Fruit fly (Drosophila melanogaster): ENCODE data around the gene CG12883.

DNA sequence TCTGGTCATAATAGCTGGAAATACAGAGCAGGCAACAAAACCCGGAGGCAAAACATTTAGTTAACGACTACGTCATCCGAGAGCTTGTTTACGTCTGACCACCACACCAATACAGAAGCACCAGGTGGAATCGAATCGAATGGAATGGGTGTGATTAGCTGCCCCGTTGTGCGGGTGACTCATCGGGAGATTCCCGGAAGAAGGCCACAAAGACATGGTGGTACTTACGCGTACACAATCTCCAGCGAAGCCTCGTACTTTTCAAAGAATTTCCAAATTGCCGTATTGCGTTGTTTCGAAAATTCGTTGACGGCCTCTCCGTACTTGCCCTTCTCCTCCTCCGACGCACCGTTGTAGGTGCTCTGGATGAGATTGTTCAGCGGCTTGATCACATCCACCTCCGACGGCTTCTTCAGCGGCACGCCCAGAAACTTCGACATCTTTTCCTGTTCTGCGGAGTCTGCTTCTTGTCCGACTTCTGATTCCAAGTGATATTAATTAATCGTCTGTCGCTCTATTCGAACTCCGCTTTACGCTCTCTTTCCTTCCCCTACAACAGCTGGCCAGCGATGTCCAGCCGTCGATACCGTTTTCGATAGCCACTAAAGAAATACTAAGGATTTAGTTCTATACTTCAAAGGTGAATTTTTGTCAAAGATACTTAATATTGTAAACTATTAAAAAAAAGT is 20.6 kb downstream of the CG12883 start, which contains the start of gene ALiX:
- TF ChIP-seq CG33017 (tag; optimal IDR thresholded peaks at IDR 0.05) (no peak), bab1 (GFP tag; optimal IDR thresholded peaks at IDR 0.05) (no peak), ovo (GFP tag; optimal IDR thresholded peaks at IDR 0.05) (no peak), CG1620 (GFP tag; optimal IDR thresholded peaks at IDR 0.05) (no peak), pad (GFP tag; optimal IDR thresholded peaks at IDR 0.05) (peak; percentile 99), kay (GFP tag; ENCODE audit: borderline replicate concordance) (no peak), CG12768 (GFP tag; optimal IDR thresholded peaks at IDR 0.05) (no peak), CG11617 (GFP tag; optimal IDR thresholded peaks at IDR 0.05) (no peak), Mnt (GFP tag; optimal IDR thresholded peaks at IDR 0.05) (no peak), cnc (optimal IDR thresholded peaks at IDR 0.05) (no peak), Clk (GFP tag; optimal IDR thresholded peaks at IDR 0.05) (no peak), CG7045 (GFP tag; optimal IDR thresholded peaks at IDR 0.05) (no peak), CG14711 (tag; optimal IDR thresholded peaks at IDR 0.05) (no peak)
